Worm (Caenorhabditis elegans) whole organism, mixed stage, embryonic: Measurements from ENCODE around the gene pacs-1.

Experiments used
- bed-3 ChIP-seq: fragments of 200-800 bp; sonication (Bioruptor generic); optimal IDR thresholded peaks from 3 replicates; lab custom pipeline; 2018; ENCODE audit warnings: mild to moderate bottlenecking, missing genetic modification characterization, moderate library complexity, missing compliant biosample characterization
- blmp-1 ChIP-seq: fragments of 150-350 bp; optimal IDR thresholded peaks from 2 replicates; lab custom pipeline; 2014; ENCODE audit warnings: missing biosample characterization, missing genetic modification characterization
- ceh-39 ChIP-seq: fragments of 150-350 bp; optimal IDR thresholded peaks from 2 replicates; lab custom pipeline; 2014; ENCODE audit warnings: missing biosample characterization, missing genetic modification characterization
- ceh-43 ChIP-seq: fragments of 200-800 bp; sonication (Bioruptor generic); optimal IDR thresholded peaks from 2 replicates; lab custom pipeline; 2018; ENCODE audit warnings: mild to moderate bottlenecking, missing genetic modification characterization, moderate library complexity, missing compliant biosample characterization
- ceh-83 ChIP-seq: fragments of 200-800 bp; sonication (Bioruptor generic); optimal IDR thresholded peaks from 2 replicates; lab custom pipeline; 2018; ENCODE audit warnings: mild to moderate bottlenecking, missing genetic modification characterization, missing compliant biosample characterization
- ces-1 ChIP-seq: fragments of 150-350 bp; optimal IDR thresholded peaks from 2 replicates; lab custom pipeline; 2014; ENCODE audit warnings: missing biosample characterization, missing genetic modification reagents, missing genetic modification characterization
- cnd-1 ChIP-seq: fragments of 200-800 bp; sonication (Bioruptor generic); optimal IDR thresholded peaks from 2 replicates; lab custom pipeline; 2018; ENCODE audit warnings: mild to moderate bottlenecking, missing genetic modification characterization, missing compliant biosample characterization
- drap-1 ChIP-seq: fragments of 200-800 bp; sonication (Bioruptor generic); optimal IDR thresholded peaks from 3 replicates; lab custom pipeline; 2018; ENCODE audit warnings: mild to moderate bottlenecking, missing genetic modification characterization, missing compliant biosample characterization
- elt-1 ChIP-seq: sonication (generic microtip); optimal IDR thresholded peaks from 2 replicates; lab custom pipeline; 2017; ENCODE audit warnings: missing genetic modification characterization, mild to moderate bottlenecking, missing compliant biosample characterization, antibody characterized with exemption, moderate library complexity, borderline replicate concordance; ENCODE audit not compliant: insufficient read depth
- elt-3 ChIP-seq: fragments of 150-350 bp; optimal IDR thresholded peaks from 2 replicates; lab custom pipeline; 2014; ENCODE audit warnings: missing biosample characterization, missing genetic modification characterization
- ham-2 ChIP-seq: fragments of 200-800 bp; sonication (Bioruptor generic); optimal IDR thresholded peaks from 2 replicates; lab custom pipeline; 2018; ENCODE audit warnings: mild to moderate bottlenecking, missing genetic modification characterization, missing compliant biosample characterization
- hlh-1 ChIP-seq: fragments of 150-350 bp; optimal IDR thresholded peaks from 2 replicates; lab custom pipeline; 2014; ENCODE audit warnings: missing biosample characterization, missing genetic modification reagents, missing genetic modification characterization
- lin-13 ChIP-seq: fragments of 150-350 bp; optimal IDR thresholded peaks from 2 replicates; lab custom pipeline; 2014; ENCODE audit warnings: missing biosample characterization, missing genetic modification characterization
- lin-32 ChIP-seq: fragments of 200-800 bp; sonication (Bioruptor generic); optimal IDR thresholded peaks from 2 replicates; lab custom pipeline; 2018; ENCODE audit warnings: mild to moderate bottlenecking, missing genetic modification characterization, missing compliant biosample characterization
- lsy-2 ChIP-seq: fragments of 150-350 bp; optimal IDR thresholded peaks from 2 replicates; lab custom pipeline; 2014; ENCODE audit warnings: missing biosample characterization, missing genetic modification characterization
- mep-1 ChIP-seq: fragments of 150-350 bp; optimal IDR thresholded peaks from 2 replicates; lab custom pipeline; 2017; ENCODE audit warnings: missing biosample characterization, missing genetic modification reagents, missing genetic modification characterization, inconsistent platforms
- mls-2 ChIP-seq: sonication (generic microtip); optimal IDR thresholded peaks from 2 replicates; lab custom pipeline; 2016; ENCODE audit warnings: mild to moderate bottlenecking, missing genetic modification characterization, moderate library complexity, missing compliant biosample characterization
- nhr-12 ChIP-seq: fragments of 150-350 bp; optimal IDR thresholded peaks from 2 replicates; lab custom pipeline; 2014; ENCODE audit warnings: missing biosample characterization, missing genetic modification characterization
- nhr-237 ChIP-seq: fragments of 150-350 bp; optimal IDR thresholded peaks from 2 replicates; lab custom pipeline; 2014; ENCODE audit warnings: missing biosample characterization, missing genetic modification characterization
- nhr-76 ChIP-seq: sonication (generic microtip); optimal IDR thresholded peaks from 2 replicates; lab custom pipeline; 2017; ENCODE audit warnings: missing biosample characterization, missing genetic modification characterization
- pha-4 ChIP-seq: fragments of 150-350 bp; optimal IDR thresholded peaks from 2 replicates; lab custom pipeline; 2018; ENCODE audit warnings: missing biosample characterization, missing genetic modification reagents, missing genetic modification characterization
- sem-2 ChIP-seq: fragments of 200-800 bp; sonication (Bioruptor generic); optimal IDR thresholded peaks from 2 replicates; lab custom pipeline; 2018; ENCODE audit warnings: mild to moderate bottlenecking, missing genetic modification characterization, missing compliant biosample characterization
- sptf-1 ChIP-seq: sonication (generic microtip); optimal IDR thresholded peaks from 2 replicates; lab custom pipeline; 2017; ENCODE audit warnings: mild to moderate bottlenecking, missing genetic modification characterization, moderate library complexity, missing compliant biosample characterization
- tbx-8 ChIP-seq: fragments of 200-800 bp; sonication (Bioruptor generic); optimal IDR thresholded peaks from 2 replicates; lab custom pipeline; 2018; ENCODE audit warnings: mild to moderate bottlenecking, missing genetic modification characterization, moderate library complexity, missing compliant biosample characterization
- unc-39 ChIP-seq: fragments of 150-350 bp; optimal IDR thresholded peaks from 2 replicates; lab custom pipeline; 2014; ENCODE audit warnings: missing biosample characterization, missing genetic modification characterization
- unc-62 ChIP-seq: fragments of 150-350 bp; optimal IDR thresholded peaks from 2 replicates; lab custom pipeline; 2014; ENCODE audit warnings: missing biosample characterization, missing genetic modification reagents, missing genetic modification characterization
- zip-8 ChIP-seq: fragments of 150-350 bp; optimal IDR thresholded peaks from 2 replicates; lab custom pipeline; 2014; ENCODE audit warnings: missing biosample characterization, missing genetic modification characterization
- ztf-11 ChIP-seq: fragments of 150-350 bp; optimal IDR thresholded peaks from 2 replicates; lab custom pipeline; 2014; ENCODE audit warnings: missing biosample characterization, missing genetic modification characterization

pacs-1 gene

DNA sequence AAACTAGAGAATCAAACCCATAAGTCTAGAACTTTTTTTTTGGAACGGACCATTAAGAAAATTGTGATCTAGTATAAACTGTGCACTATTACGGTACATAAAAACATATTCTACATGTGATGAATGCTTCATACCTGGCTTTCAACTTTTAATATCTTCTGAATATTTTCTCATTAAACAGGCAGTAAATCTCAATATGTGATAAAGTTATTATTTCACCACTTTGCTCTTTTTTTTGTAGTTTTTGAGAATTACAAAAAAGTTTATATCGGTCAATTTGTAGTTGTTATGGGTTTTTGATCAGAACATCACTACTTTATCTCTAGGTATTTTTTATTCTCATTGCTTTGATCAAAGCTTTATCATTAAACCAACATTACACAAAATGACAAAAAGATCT, 7.3 kb upstream of the pacs-1 start:
- no peak for TF ChIP-seq unc-39 (tag; lab: Kevin White, UChicago)
- TF ChIP-seq ztf-11, result no peak
- no peak for TF ChIP-seq ceh-83 (GFP tag; lab: Kevin White, UChicago)
- no peak for TF ChIP-seq zip-8 (tag; lab: Kevin White, UChicago)
- no peak for TF ChIP-seq bed-3 (GFP tag; lab: Kevin White, UChicago)

DNA sequence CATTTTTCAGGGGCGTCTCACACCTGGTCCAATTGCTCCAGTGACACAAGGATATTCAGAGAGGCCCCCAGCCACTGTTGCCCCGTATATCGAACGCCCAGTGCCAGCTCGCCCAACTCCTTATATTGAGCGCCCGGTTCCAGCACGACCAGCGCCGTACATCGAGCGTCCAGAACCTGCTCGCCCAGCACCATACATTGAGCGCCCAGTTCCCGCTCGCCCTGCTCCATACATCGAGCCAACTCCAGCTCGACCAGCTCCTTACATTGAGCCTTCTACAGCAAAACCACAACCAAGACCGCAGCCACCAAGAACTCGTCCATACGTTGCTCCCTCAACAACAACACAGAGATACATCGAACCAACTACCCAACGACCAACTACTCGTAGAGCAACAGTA, 5.8 kb upstream of the pacs-1 start:
- TF ChIP-seq drap-1 (no peak), nhr-237 (tag; lab: Kevin White, UChicago) (no peak), sem-2 (GFP tag; lab: Kevin White, UChicago) (no peak), ceh-39 (no peak), mls-2 (tag; lab: Kevin White, UChicago) (no peak), unc-39 (tag; lab: Kevin White, UChicago) (no peak), nhr-12 (no peak), elt-3 (tag; lab: Kevin White, UChicago) (no peak), lin-32 (GFP tag; lab: Kevin White, UChicago) (no peak), hlh-1 (tag; lab: Kevin White, UChicago) (no peak), blmp-1 (tag; lab: Kevin White, UChicago) (no peak), cnd-1 (no peak)

DNA sequence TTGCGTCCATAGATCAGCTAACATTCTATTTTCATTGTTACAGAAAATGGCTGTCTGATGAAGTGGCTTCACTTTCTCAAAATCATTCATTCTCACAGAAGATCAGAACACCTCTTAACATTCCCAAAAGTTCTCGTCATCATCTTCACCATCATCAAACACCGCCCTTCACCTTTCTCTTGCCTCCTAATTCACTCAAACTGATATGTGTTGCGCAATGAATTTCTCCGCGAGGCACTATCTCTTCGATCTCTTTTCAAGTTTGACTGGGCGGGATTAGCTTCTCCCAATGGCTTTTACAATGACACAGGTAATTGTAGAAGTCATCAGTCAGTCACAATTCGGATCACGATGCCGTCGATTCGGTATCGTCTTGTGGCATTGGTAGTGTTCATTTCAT, 4.5 kb upstream of the pacs-1 start, which contains the start of gene grd-6:
TSS of gene grd-6 (plus strand) at position 301 of the 400 bp plus-strand sequence.
- TF ChIP-seq ztf-11 (no peak), zip-8 (tag; lab: Kevin White, UChicago) (peak; percentile 44)

DNA sequence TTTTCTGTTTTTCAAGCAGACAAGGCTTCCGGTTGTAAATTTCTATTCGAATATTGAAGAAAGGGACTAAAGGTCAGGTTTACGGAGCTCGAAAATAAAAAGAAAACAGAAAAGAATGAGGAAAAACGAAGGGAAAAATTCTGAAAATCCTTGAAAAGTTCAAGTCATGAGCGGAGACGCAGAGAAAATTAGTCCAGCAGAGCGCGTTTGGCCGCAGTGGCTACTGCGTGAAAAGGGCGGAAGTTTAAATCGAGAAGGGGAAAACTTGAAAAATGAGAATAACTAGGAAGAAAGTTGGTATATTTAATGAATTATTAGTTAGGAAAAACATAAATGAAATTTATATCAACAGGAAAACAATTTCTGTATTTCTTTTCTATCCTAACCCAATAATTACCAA, 3.4 kb upstream of the pacs-1 start:
- peak; percentile 20 for TF ChIP-seq pha-4 (tag; lab: Kevin White, UChicago)
- no peak for TF ChIP-seq lin-13 (tag; lab: Kevin White, UChicago)
- TF ChIP-seq mep-1 (tag; lab: Kevin White, UChicago), result peak; percentile 66
- TF ChIP-seq mls-2 (tag; lab: Kevin White, UChicago), result no peak
- TF ChIP-seq lsy-2 (tag; lab: Kevin White, UChicago), result peak; percentile 30
- TF ChIP-seq nhr-237 (tag; lab: Kevin White, UChicago), result peak; percentile 28
- peak; percentile 80 for TF ChIP-seq ces-1

DNA sequence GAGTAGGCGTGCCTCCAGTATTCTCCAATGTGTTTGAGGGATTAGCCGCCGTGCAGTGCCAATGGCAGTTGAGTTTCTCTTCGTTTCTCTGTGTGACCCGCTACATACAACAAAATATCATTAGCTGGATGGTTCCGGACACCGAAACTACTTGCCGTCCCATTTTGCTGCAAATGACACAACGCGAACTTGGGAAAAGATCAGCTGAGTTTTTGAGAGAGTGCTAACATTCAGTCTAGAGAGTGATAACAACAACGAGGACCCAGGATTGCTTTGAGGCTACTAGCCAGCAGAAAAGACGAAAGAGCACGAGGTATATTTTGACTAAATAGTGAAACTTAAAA, 2.3 kb upstream of the pacs-1 start:
- TF ChIP-seq nhr-237 (tag; lab: Kevin White, UChicago) (no peak), elt-3 (tag; lab: Kevin White, UChicago) (no peak), zip-8 (tag; lab: Kevin White, UChicago) (no peak), drap-1 (no peak), ztf-11 (no peak), elt-1 (tag; lab: Kevin White, UChicago) (no peak), pha-4 (tag; lab: Kevin White, UChicago) (no peak), lsy-2 (tag; lab: Kevin White, UChicago) (no peak), ceh-83 (GFP tag; lab: Kevin White, UChicago) (no peak), ceh-43 (GFP tag; lab: Kevin White, UChicago) (no peak), lin-13 (tag; lab: Kevin White, UChicago) (no peak), unc-62 (no peak), tbx-8 (GFP tag; lab: Kevin White, UChicago) (no peak), ces-1 (no peak), bed-3 (GFP tag; lab: Kevin White, UChicago) (no peak), cnd-1 (no peak), ceh-39 (no peak)

DNA sequence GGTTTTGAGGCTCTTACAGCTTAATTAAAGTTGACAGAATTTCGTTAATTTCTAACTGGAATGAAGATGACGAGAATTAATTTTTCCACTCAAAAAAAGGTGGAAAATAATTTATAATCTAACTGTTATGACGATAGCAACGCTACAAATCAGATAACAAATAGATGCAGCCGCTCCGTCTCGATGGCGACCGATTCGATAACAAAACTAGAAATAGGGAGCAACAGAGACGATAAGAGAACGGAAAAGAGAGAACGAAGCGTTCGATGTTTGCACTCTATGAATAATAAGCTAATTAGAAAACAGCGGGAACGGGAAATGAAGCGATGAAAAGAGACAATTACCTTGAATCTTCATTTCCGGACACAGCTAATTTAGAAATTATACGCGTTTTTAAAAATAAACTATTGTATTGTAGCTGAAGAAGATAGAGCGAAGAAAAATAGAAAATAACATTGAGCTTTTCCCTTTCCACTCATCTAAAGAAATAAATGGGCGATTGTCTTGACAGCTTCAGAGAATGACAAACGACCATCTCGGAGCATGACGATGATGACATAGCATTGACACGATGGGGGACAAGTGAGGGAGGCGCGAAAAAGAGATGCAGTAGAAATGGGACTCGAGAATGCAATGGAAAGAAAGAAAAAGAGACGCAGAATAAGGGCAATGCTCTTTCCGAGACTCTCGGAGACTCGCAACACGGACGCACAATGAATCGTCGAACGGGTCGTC, 1.8 kb upstream of the pacs-1 start:
- peak; percentile 20 for TF ChIP-seq ces-1
- no peak for TF ChIP-seq ham-2
- no peak for TF ChIP-seq tbx-8 (GFP tag; lab: Kevin White, UChicago)
- TF ChIP-seq nhr-76, result no peak
- TF ChIP-seq bed-3 (GFP tag; lab: Kevin White, UChicago), result no peak
- TF ChIP-seq ztf-11, result no peak
- no peak for TF ChIP-seq sptf-1 (tag; lab: Kevin White, UChicago)
- TF ChIP-seq unc-62, result peak; percentile 91
- no peak for TF ChIP-seq ceh-43 (GFP tag; lab: Kevin White, UChicago)
- peak; percentile 37 for TF ChIP-seq mls-2 (tag; lab: Kevin White, UChicago)
- TF ChIP-seq elt-3 (tag; lab: Kevin White, UChicago), result no peak
- peak; percentile 22 for TF ChIP-seq mep-1 (tag; lab: Kevin White, UChicago)
- TF ChIP-seq lin-32 (GFP tag; lab: Kevin White, UChicago), result no peak
